Fruit fly (Drosophila melanogaster) whole organism: ENCODE measurements around the gene Pisd.

Experiments used
- CG8478 ChIP-seq: fragments of >200 bp; optimal IDR thresholded peaks from 2 replicates; lab custom pipeline; 2018; ENCODE audit warnings: inconsistent platforms
- Dll ChIP-seq: fragments of >200 bp; optimal IDR thresholded peaks from 2 replicates; lab custom pipeline; 2017
- EcR ChIP-seq, 2 experiments: fragments of >200 bp; optimal IDR thresholded peaks; 2 replicates each; lab custom pipeline; 2017; ENCODE audit warnings: missing biosample characterization in 2 of 2, missing genetic modification characterization in 2 of 2, missing genetic modification reagents in 2 of 2
- pan ChIP-seq: fragments of >200 bp; optimal IDR thresholded peaks from 2 replicates; lab custom pipeline; 2017
- psq ChIP-seq: fragments of >200 bp; optimal IDR thresholded peaks from 2 replicates; lab custom pipeline; 2017
- usp ChIP-seq: fragments of >200 bp; optimal IDR thresholded peaks from 2 replicates; lab custom pipeline; 2017; ENCODE audit warnings: missing biosample characterization, missing genetic modification characterization, mixed read lengths

- no peak for TF ChIP-seq usp
- TF ChIP-seq psq (lab: Kevin White, UChicago), result no peak
- no peak for TF ChIP-seq CG8478 (lab: Kevin White, UChicago)
- TF ChIP-seq pan (lab: Kevin White, UChicago), result no peak
- TF ChIP-seq Dll (lab: Kevin White, UChicago), result no peak
- TF ChIP-seq EcR (GFP tag; optimal IDR thresholded peaks at IDR 0.05; lab: Kevin White, UChicago), result no peak
Observed at dm6 chr3R:24091653-24092052, 41.1 kb downstream of the Pisd start.
